Fruit fly (Drosophila melanogaster): ENCODE measurements around the gene Sfp24Bc.

The Sfp24Bc gene

DNA sequence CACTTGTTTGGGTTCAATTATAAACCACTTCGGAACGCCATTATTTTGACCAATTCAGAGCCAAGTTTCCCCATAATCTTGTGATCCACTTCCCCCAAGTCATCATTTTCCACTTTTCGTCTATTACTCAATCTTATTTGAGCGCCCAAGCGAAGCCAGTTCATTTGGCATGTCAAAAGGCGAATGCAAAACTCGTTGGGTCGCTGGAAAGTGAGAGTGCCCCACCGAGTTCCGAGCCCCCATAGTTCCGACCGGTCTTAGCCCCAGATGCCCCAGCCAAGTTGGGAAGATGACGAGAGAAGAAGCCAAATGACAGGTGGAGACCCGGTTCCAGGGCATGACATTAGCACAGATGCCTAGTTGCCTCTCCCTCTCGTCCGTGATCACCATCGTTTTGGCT is 39.6 kb downstream of the Sfp24Bc start:
- TF ChIP-seq Med (GFP tag) (peak; percentile 66), bowl (GFP tag; IDR thresholded peaks at IDR 0.05) (no peak), ham (GFP tag; IDR thresholded peaks at IDR 0.05) (no peak), CG2875 (GFP tag; optimal IDR thresholded peaks at IDR 0.05) (no peak), sug (tag; optimal IDR thresholded peaks at IDR 0.05) (no peak), CG12155 (GFP tag; optimal IDR thresholded peaks at IDR 0.05) (no peak), CG6175 (GFP tag; IDR thresholded peaks at IDR 0.05) (0 out of 3 replicates have a peak, but pooled peaks have one; percentile 30), pros (GFP tag; optimal IDR thresholded peaks at IDR 0.05) (peak; percentile 56), Blimp-1 (GFP tag; optimal IDR thresholded peaks at IDR 0.05) (peak; percentile 95), Oaz (GFP tag; IDR thresholded peaks at IDR 0.05) (no peak), lbe (GFP tag; optimal IDR thresholded peaks at IDR 0.05) (no peak), gce (GFP tag; IDR thresholded peaks at IDR 0.05) (no peak), CG9876 (GFP tag; optimal IDR thresholded peaks at IDR 0.05) (no peak), pho (GFP tag; optimal IDR thresholded peaks at IDR 0.05) (no peak), Poxn (GFP tag; IDR thresholded peaks at IDR 0.05) (no peak), CG13894 (tag; optimal IDR thresholded peaks at IDR 0.05) (peak; percentile 15), CG4707 (GFP tag; optimal IDR thresholded peaks at IDR 0.05) (no peak), CG15073 (GFP tag; optimal IDR thresholded peaks at IDR 0.05) (no peak), CG6813 (GFP tag; optimal IDR thresholded peaks at IDR 0.05) (no peak), sd (tag; optimal IDR thresholded peaks at IDR 0.05) (no peak), CG12769 (tag; optimal IDR thresholded peaks at IDR 0.05) (peak; percentile 36), CG17186 (GFP tag; optimal IDR thresholded peaks at IDR 0.05) (no peak), Dip2 (GFP tag; IDR thresholded peaks at IDR 0.05) (no peak), Elba2 (GFP tag; optimal IDR thresholded peaks at IDR 0.05) (no peak), Xrp1 (GFP tag; IDR thresholded peaks at IDR 0.05) (no peak), tna (GFP tag; IDR thresholded peaks at IDR 0.05; ENCODE audit: partially characterized antibody) (no peak), gro (GFP tag; optimal IDR thresholded peaks at IDR 0.05) (no peak), Hr78 (GFP tag; optimal IDR thresholded peaks at IDR 0.05) (peak in 1 of 2 experiments; percentile 24), inv (GFP tag; IDR thresholded peaks at IDR 0.05; ENCODE audit: partially characterized antibody) (no peak), psq (GFP tag; optimal IDR thresholded peaks at IDR 0.05) (no peak)

DNA sequence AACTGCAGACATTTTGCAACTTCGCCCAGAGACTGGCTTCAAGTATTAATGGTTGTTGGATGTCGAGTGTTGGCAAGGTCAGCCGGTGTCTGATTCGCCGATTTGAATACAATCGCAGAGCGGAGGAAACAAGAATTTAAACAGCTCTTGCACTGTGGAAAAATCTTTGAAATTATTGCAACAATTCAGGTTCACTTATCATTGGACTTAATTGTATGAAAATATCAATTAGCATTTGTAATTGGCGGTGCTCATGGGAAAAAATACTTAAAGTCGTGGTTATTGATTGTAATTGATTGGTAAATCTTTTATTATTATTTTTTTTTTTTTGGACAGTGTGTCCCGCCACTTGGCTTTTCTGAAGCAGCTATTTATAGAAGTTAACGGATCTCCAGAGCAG is 40.9 kb downstream of the Sfp24Bc start:
- peak; percentile 3 for TF ChIP-seq HLH54F (GFP tag; optimal IDR thresholded peaks at IDR 0.05)
- TF ChIP-seq CG17186 (GFP tag; optimal IDR thresholded peaks at IDR 0.05), result no peak
- TF ChIP-seq CG10979 (tag; optimal IDR thresholded peaks at IDR 0.05), result no peak
- no peak for TF ChIP-seq prd (optimal IDR thresholded peaks at IDR 0.05)
- peak; percentile 73; the same call in 2 of the 3 replicates for TF ChIP-seq prd (GFP tag; IDR thresholded peaks at IDR 0.05)
- TF ChIP-seq Elba2 (GFP tag; optimal IDR thresholded peaks at IDR 0.05), result no peak
- TF ChIP-seq Mes4 (GFP tag; optimal IDR thresholded peaks at IDR 0.05), result no peak
- TF ChIP-seq Gug (GFP tag; IDR thresholded peaks at IDR 0.05), result peak; percentile 20; the same call in 1 of the 4 replicates
- TF ChIP-seq bcd (GFP tag; optimal IDR thresholded peaks at IDR 0.05), result peak; percentile 14
- no peak for TF ChIP-seq gsb (GFP tag; IDR thresholded peaks at IDR 0.05)
- peak; percentile 17; the same call in 1 of the 2 replicates for TF ChIP-seq toy (GFP tag; IDR thresholded peaks at IDR 0.05)
- TF ChIP-seq CG32772 (GFP tag; IDR thresholded peaks at IDR 0.05), result 0 out of 2 replicates have a peak, but pooled peaks have one; percentile 8
- TF ChIP-seq CG17612 (GFP tag; IDR thresholded peaks at IDR 0.05), result peak; percentile 9; the same call in 1 of the 2 replicates
- no peak for TF ChIP-seq GATAe (GFP tag; conservative IDR thresholded peaks at IDR 0.05)
- TF ChIP-seq CG2678 (tag; optimal IDR thresholded peaks at IDR 0.05), result peak; percentile 50
- peak; percentile 85 for TF ChIP-seq Med (GFP tag)
- TF ChIP-seq CG11695 (GFP tag; IDR thresholded peaks at IDR 0.05), result peak; percentile 65; the same call in 2 of the 3 replicates
- 0 out of 2 replicates have a peak, but pooled peaks have one; percentile 44 for TF ChIP-seq CG4730 (GFP tag; IDR thresholded peaks at IDR 0.05)
- TF ChIP-seq ato (GFP tag; IDR thresholded peaks at IDR 0.05; ENCODE audit: partially characterized antibody), result no peak
- no peak for TF ChIP-seq CG1024 (GFP tag; IDR thresholded peaks at IDR 0.05)
- TF ChIP-seq gem (tag; optimal IDR thresholded peaks at IDR 0.05), result peak; percentile 63
- peak; percentile 14 for TF ChIP-seq zfh2 (GFP tag; optimal IDR thresholded peaks at IDR 0.05)
- peak; percentile 43; the same call in 1 of the 2 replicates for TF ChIP-seq CG7372 (GFP tag; IDR thresholded peaks at IDR 0.05)
- peak; percentile 25 for TF ChIP-seq CoRest (tag; optimal IDR thresholded peaks at IDR 0.05)
- peak; percentile 44; the same call in 1 of the 2 replicates for TF ChIP-seq Ptx1 (GFP tag; IDR thresholded peaks at IDR 0.05)
